Fruit fly (Drosophila melanogaster): ENCODE results near the gene CG7376.

CG7376 gene

DNA sequence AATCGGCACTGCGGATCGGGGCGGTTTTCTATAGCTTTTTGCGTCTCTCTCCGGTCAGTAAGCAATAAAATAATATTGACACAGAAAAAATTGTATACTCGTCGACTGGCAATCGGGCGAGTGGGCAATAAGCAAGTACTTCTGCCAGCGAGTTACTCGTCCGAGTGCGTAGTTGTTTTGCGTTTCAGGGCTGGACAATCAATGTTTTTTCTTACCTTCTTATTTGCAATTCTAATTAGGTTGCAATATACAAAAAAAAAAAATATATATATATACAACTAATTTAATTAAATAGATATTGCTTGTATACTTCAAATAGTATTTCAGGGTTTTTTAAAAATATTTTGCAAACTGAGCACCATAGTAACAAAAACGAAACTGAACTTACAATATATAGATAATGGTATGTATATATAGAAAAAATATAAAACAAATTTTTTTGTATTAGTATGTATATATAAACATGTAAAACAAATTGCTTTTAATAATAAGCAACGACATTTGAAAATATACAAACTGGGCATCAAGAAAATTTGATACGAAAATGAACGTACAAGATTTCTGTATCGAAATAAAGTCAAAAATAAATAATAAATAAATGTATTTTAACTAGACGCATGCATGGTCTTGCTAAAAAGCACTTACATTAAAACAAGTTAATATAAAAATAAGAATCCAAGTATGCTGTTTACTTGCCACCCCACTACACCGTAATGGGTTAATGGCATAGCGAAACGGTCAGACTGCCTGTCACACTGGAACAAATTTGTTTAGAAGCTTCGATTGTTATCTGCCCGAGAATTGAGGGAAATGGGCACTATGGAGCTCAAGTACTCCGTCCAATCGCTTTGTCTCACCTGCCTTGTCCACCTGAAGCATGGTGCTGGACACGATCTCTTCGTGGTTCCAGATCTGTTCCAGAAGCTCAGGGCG is 15.2 kb downstream of the CG7376 start, which contains the start of the genes D19A and CG7386 (continued):
- TF ChIP-seq tap (tag; optimal IDR thresholded peaks at IDR 0.05) (peak; percentile 46), dimm (GFP tag; IDR thresholded peaks at IDR 0.05) (no peak), corto (GFP tag; optimal IDR thresholded peaks at IDR 0.05) (no peak), ind (GFP tag; optimal IDR thresholded peaks at IDR 0.05) (peak; percentile 57), CG10959 (GFP tag; IDR thresholded peaks at IDR 0.05) (peak; percentile 71), CG17361 (GFP tag; IDR thresholded peaks at IDR 0.05) (peak; percentile 75; the same call in 2 of the 3 replicates), gro (GFP tag; optimal IDR thresholded peaks at IDR 0.05) (no peak), Rfx (GFP tag; IDR thresholded peaks at IDR 0.05) (peak; percentile 85), kah (GFP tag; optimal IDR thresholded peaks at IDR 0.05) (peak; percentile 32), HmgD (GFP tag; optimal IDR thresholded peaks at IDR 0.05) (peak; percentile 62), CG15514 (GFP tag; optimal IDR thresholded peaks at IDR 0.05) (peak; percentile 76), YL-1 (GFP tag; optimal IDR thresholded peaks at IDR 0.05) (peak; percentile 52), wor (GFP tag; IDR thresholded peaks at IDR 0.05) (peak; percentile 42; the same call in 1 of the 2 replicates), pan (optimal IDR thresholded peaks at IDR 0.05) (no peak), pan (GFP tag; optimal IDR thresholded peaks at IDR 0.05 in 1 of 2, IDR thresholded peaks at IDR 0.05 in 1 of 2) (peak in 1 of 2 experiments; percentile 78), Myb (GFP tag; optimal IDR thresholded peaks at IDR 0.05) (peak; percentile 22), CG2199 (GFP tag; IDR thresholded peaks at IDR 0.05) (0 out of 3 replicates have a peak, but pooled peaks have one; percentile 17), CG3995 (GFP tag; optimal IDR thresholded peaks at IDR 0.05) (no peak), CG9437 (GFP tag; optimal IDR thresholded peaks at IDR 0.05) (peak; percentile 21), Jarid2 (GFP tag; optimal IDR thresholded peaks at IDR 0.05) (no peak), ato (GFP tag; IDR thresholded peaks at IDR 0.05; ENCODE audit: partially characterized antibody) (no peak), GATAe (GFP tag; conservative IDR thresholded peaks at IDR 0.05) (no peak), Hmr (GFP tag; optimal IDR thresholded peaks at IDR 0.05) (peak; percentile 53), dm (GFP tag; optimal IDR thresholded peaks at IDR 0.05) (no peak), rib (GFP tag; IDR thresholded peaks at IDR 0.05) (no peak), CG17568 (GFP tag; optimal IDR thresholded peaks at IDR 0.05) (no peak), onecut (GFP tag; IDR thresholded peaks at IDR 0.05) (peak; percentile 57), Nf-YB (GFP tag; optimal IDR thresholded peaks at IDR 0.05) (peak; percentile 29), stc (GFP tag; IDR thresholded peaks at IDR 0.05) (peak; percentile 54; the same call in 1 of the 2 replicates), btn (GFP tag; optimal IDR thresholded peaks at IDR 0.05) (no peak), ab (GFP tag; optimal IDR thresholded peaks at IDR 0.05) (peak; percentile 52), CG5180 (GFP tag; optimal IDR thresholded peaks at IDR 0.05) (peak; percentile 29), Max (GFP tag; optimal IDR thresholded peaks at IDR 0.05) (peak; percentile 31), org-1 (GFP tag; optimal IDR thresholded peaks at IDR 0.05) (no peak), dmrt11E (tag; optimal IDR thresholded peaks at IDR 0.05) (peak; percentile 50), Asciz (GFP tag; optimal IDR thresholded peaks at IDR 0.05) (no peak), salm (tag; optimal IDR thresholded peaks at IDR 0.05) (no peak), grau (tag; optimal IDR thresholded peaks at IDR 0.05) (peak; percentile 49), az2 (GFP tag; optimal IDR thresholded peaks at IDR 0.05) (peak; percentile 40), Hr51 (GFP tag; optimal IDR thresholded peaks at IDR 0.05) (peak; percentile 17 to 49), luna (GFP tag; optimal IDR thresholded peaks at IDR 0.05) (no peak), CG30403 (GFP tag; optimal IDR thresholded peaks at IDR 0.05) (peak; percentile 55), CG16779 (GFP tag; IDR thresholded peaks at IDR 0.05) (0 out of 2 replicates have a peak, but pooled peaks have one; percentile 20), E2f1 (GFP tag; IDR thresholded peaks at IDR 0.05) (peak; percentile 59), exex (tag; optimal IDR thresholded peaks at IDR 0.05) (no peak), CG4617 (GFP tag; optimal IDR thresholded peaks at IDR 0.05; ENCODE audit: borderline replicate concordance) (peak; percentile 7), Dad (GFP tag; optimal IDR thresholded peaks at IDR 0.05) (no peak), CG11456 (GFP tag; IDR thresholded peaks at IDR 0.05) (peak; percentile 78), Rx (GFP tag; IDR thresholded peaks at IDR 0.05) (peak; percentile 44; the same call in 1 of the 2 replicates)
